Fruit fly (Drosophila melanogaster): Measurements from ENCODE around the gene Asciz.

DNA sequence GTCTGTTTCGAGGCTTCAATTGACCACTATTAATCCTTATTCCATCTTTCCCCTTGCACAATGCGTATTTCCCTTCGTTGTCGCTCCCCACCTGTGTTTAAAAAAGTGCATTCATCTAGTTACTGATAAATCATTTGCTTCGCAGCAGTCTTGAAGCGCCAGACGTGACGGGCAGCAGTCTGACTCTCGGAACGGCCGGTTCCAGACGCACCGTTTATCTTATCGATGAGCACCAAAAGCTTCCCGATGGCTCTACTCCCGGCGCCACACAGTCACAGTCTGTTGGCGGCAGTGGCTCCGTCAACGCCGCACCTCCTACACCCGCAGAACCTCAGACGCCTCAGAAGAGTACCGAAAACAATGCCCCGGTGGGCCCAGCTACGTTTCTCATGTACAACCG is 18.1 kb upstream of the Asciz start, which contains the start of gene CG42494:
- TF ChIP-seq EcR (GFP tag; optimal IDR thresholded peaks at IDR 0.05), result no peak
- no peak for TF ChIP-seq Dll (optimal IDR thresholded peaks at IDR 0.05)
- no peak for TF ChIP-seq psq (optimal IDR thresholded peaks at IDR 0.05)
- TF ChIP-seq pan (optimal IDR thresholded peaks at IDR 0.05), result no peak

All from whole organism.